Fruit fly (Drosophila melanogaster) whole organism, embryonic: ENCODE data around the gene CG42763.
A peak's percentile ranks its signal among the peaks of the same experiment; 100 is the strongest.

Experiments used
- CG10147 ChIP-seq: fragments of 200-800 bp; sonication (Bioruptor generic); optimal IDR thresholded peaks from 2 replicates; lab custom pipeline; 2019; ENCODE audit warnings: missing biosample characterization, mild to moderate bottlenecking, missing genetic modification characterization, moderate library complexity
- CG10431 ChIP-seq: fragments of 200-800 bp; sonication (Bioruptor generic); optimal IDR thresholded peaks from 3 replicates; lab custom pipeline; 2018; ENCODE audit warnings: missing biosample characterization, mild to moderate bottlenecking, missing genetic modification characterization
- CG11085 ChIP-seq: fragments of 200-800 bp; sonication (Bioruptor generic); IDR thresholded peaks from 2 replicates; pipeline ENCODE4 v1.3.6; 2022; ENCODE audit warnings: missing biosample characterization, missing genetic modification characterization
- CG11093 ChIP-seq: fragments of 200-800 bp; sonication (Bioruptor generic); IDR thresholded peaks from 3 replicates; pipeline ENCODE4 v1.3.6; 2022; ENCODE audit warnings: missing biosample characterization, missing genetic modification characterization
- CG11504 ChIP-seq: fragments of 200-800 bp; sonication (Bioruptor generic); optimal IDR thresholded peaks from 3 replicates; lab custom pipeline; 2019; ENCODE audit warnings: missing biosample characterization, mild to moderate bottlenecking, missing genetic modification characterization, moderate library complexity
- CG11560 ChIP-seq: fragments of 200-800 bp; sonication (Bioruptor generic); IDR thresholded peaks from 3 replicates; pipeline ENCODE4 v1.3.6; 2022; ENCODE audit warnings: missing biosample characterization, missing genetic modification characterization
- CG12219 ChIP-seq: fragments of 200-800 bp; sonication (Bioruptor generic); optimal IDR thresholded peaks from 3 replicates; lab custom pipeline; 2018; ENCODE audit warnings: missing biosample characterization, mild to moderate bottlenecking, missing genetic modification characterization
- CG14965 ChIP-seq: fragments of 200-800 bp; sonication (Bioruptor generic); optimal IDR thresholded peaks from 2 replicates; lab custom pipeline; 2016; ENCODE audit warnings: missing biosample characterization, missing genetic modification characterization, borderline replicate concordance
- CG15514 ChIP-seq: fragments of 200-800 bp; sonication (Bioruptor generic); optimal IDR thresholded peaks from 3 replicates; lab custom pipeline; 2017; ENCODE audit warnings: missing biosample characterization, missing genetic modification characterization, mild to moderate bottlenecking, moderate library complexity, missing genetic modification reagents
- CG15601 ChIP-seq: fragments of 200-800 bp; sonication (Bioruptor generic); optimal IDR thresholded peaks from 3 replicates; lab custom pipeline; 2019; ENCODE audit warnings: missing biosample characterization, mild to moderate bottlenecking, missing genetic modification characterization, moderate library complexity
- CG1602 ChIP-seq: fragments of 200-800 bp; sonication (Bioruptor generic); optimal IDR thresholded peaks from 3 replicates; lab custom pipeline; 2016; ENCODE audit warnings: missing biosample characterization, missing genetic modification characterization
- CG16815 ChIP-seq: fragments of 200-800 bp; sonication (Bioruptor generic); optimal IDR thresholded peaks from 3 replicates; lab custom pipeline; 2017; ENCODE audit warnings: missing biosample characterization, mild to moderate bottlenecking, missing genetic modification characterization
- CG16863 ChIP-seq: fragments of 200-800 bp; sonication (Bioruptor generic); optimal IDR thresholded peaks from 3 replicates; lab custom pipeline; 2016; ENCODE audit warnings: missing biosample characterization, missing genetic modification characterization
- CG17361 ChIP-seq: fragments of 200-800 bp; sonication (Bioruptor generic); IDR thresholded peaks from 3 replicates; pipeline ENCODE4 v1.3.6; 2022; ENCODE audit warnings: missing biosample characterization, missing genetic modification characterization
- CG17829 ChIP-seq: fragments of 200-800 bp; optimal IDR thresholded peaks from 2 replicates; lab custom pipeline; 2019; ENCODE audit warnings: missing biosample characterization, mild to moderate bottlenecking, missing genetic modification characterization, moderate library complexity
- CG2678 ChIP-seq: fragments of 200-800 bp; sonication (Bioruptor generic); optimal IDR thresholded peaks from 3 replicates; lab custom pipeline; 2019; ENCODE audit warnings: missing biosample characterization, mild to moderate bottlenecking, missing genetic modification characterization, moderate library complexity
- CG2889 ChIP-seq: fragments of 200-800 bp; sonication (Bioruptor generic); IDR thresholded peaks from 3 replicates; pipeline ENCODE4 v1.3.6; 2022; ENCODE audit warnings: missing biosample characterization, missing genetic modification characterization
- CG31365 ChIP-seq: fragments of 200-800 bp; sonication (Bioruptor generic); optimal IDR thresholded peaks from 2 replicates; lab custom pipeline; 2018; ENCODE audit warnings: missing biosample characterization, mild to moderate bottlenecking, missing genetic modification characterization
- CG3281 ChIP-seq: fragments of 200-800 bp; sonication (Bioruptor generic); optimal IDR thresholded peaks from 3 replicates; lab custom pipeline; 2017; ENCODE audit warnings: missing biosample characterization, mild to moderate bottlenecking, missing genetic modification characterization
- CG5245 ChIP-seq: fragments of 200-800 bp; sonication (Bioruptor generic); optimal IDR thresholded peaks from 3 replicates; lab custom pipeline; 2016; ENCODE audit warnings: missing biosample characterization, missing genetic modification characterization
- CG6813 ChIP-seq: fragments of 200-800 bp; sonication (Bioruptor generic); optimal IDR thresholded peaks from 2 replicates; lab custom pipeline; 2017; ENCODE audit warnings: missing biosample characterization, missing genetic modification characterization, mild to moderate bottlenecking, moderate library complexity, missing genetic modification reagents
- D ChIP-seq, 2 experiments: fragments of 200-800 bp in 1 of 2; fragments of >200 bp in 1 of 2; sonication (Bioruptor generic) in 1 of 2; optimal IDR thresholded peaks; 2 replicates in 1 of 2; 3 replicates in 1 of 2; lab custom pipeline; 2017; ENCODE audit warnings: mild to moderate bottlenecking in 1 of 2, missing biosample characterization in 1 of 2, missing genetic modification characterization in 1 of 2, missing genetic modification reagents in 1 of 2
- Dref ChIP-seq: fragments of 200-800 bp; sonication (Bioruptor generic); IDR thresholded peaks from 2 replicates; pipeline ENCODE4 v1.3.6; 2022; ENCODE audit warnings: missing biosample characterization, missing genetic modification characterization
- Gug ChIP-seq: fragments of 200-800 bp; sonication (Bioruptor generic); IDR thresholded peaks from 4 replicates; pipeline ENCODE4 v1.3.6; 2022; ENCODE audit warnings: missing biosample characterization, missing genetic modification characterization
- MESR4 ChIP-seq: fragments of 200-800 bp; sonication (Bioruptor generic); optimal IDR thresholded peaks from 2 replicates; lab custom pipeline; 2018; ENCODE audit warnings: missing biosample characterization, mild to moderate bottlenecking, missing genetic modification characterization, moderate library complexity
- Mad ChIP-seq: fragments of 200-800 bp; sonication (Bioruptor generic); optimal IDR thresholded peaks from 2 replicates; lab custom pipeline; 2016; ENCODE audit warnings: missing biosample characterization, missing genetic modification characterization
- NFAT ChIP-seq: fragments of 200-800 bp; sonication (Bioruptor generic); IDR thresholded peaks from 2 replicates; pipeline ENCODE4 v1.3.6; 2022; ENCODE audit warnings: missing biosample characterization, missing genetic modification characterization
- Oli ChIP-seq: fragments of 200-800 bp; sonication (Bioruptor generic); optimal IDR thresholded peaks from 2 replicates; lab custom pipeline; 2018; ENCODE audit warnings: missing biosample characterization, mild to moderate bottlenecking, missing genetic modification characterization, moderate library complexity
- Ptx1 ChIP-seq: fragments of 200-800 bp; sonication (Bioruptor generic); IDR thresholded peaks from 2 replicates; pipeline ENCODE4 v1.3.6; 2022; ENCODE audit warnings: missing biosample characterization, missing genetic modification characterization
- Rfx ChIP-seq: fragments of 200-800 bp; sonication (Bioruptor generic); IDR thresholded peaks from 2 replicates; pipeline ENCODE4 v1.3.6; 2022; ENCODE audit warnings: missing biosample characterization, missing genetic modification characterization
- Sox100B ChIP-seq: fragments of 200-800 bp; sonication (Bioruptor generic); optimal IDR thresholded peaks from 3 replicates; lab custom pipeline; 2018; ENCODE audit warnings: missing biosample characterization, mild to moderate bottlenecking, missing genetic modification characterization
- ab ChIP-seq: fragments of 200-800 bp; sonication (Bioruptor generic); optimal IDR thresholded peaks from 2 replicates; lab custom pipeline; 2016; ENCODE audit warnings: missing biosample characterization, missing genetic modification characterization
- ara ChIP-seq: fragments of 200-800 bp; sonication (Bioruptor generic); IDR thresholded peaks from 2 replicates; pipeline ENCODE4 v1.3.6; 2022; ENCODE audit warnings: missing biosample characterization, missing genetic modification characterization
- cato ChIP-seq: fragments of 200-800 bp; sonication (Bioruptor generic); optimal IDR thresholded peaks from 2 replicates; lab custom pipeline; 2016; ENCODE audit warnings: missing biosample characterization, missing genetic modification characterization, borderline replicate concordance
- corto ChIP-seq: fragments of 200-800 bp; sonication (Bioruptor generic); optimal IDR thresholded peaks from 2 replicates; lab custom pipeline; 2016; ENCODE audit warnings: missing biosample characterization, mild to moderate bottlenecking, missing genetic modification characterization, moderate library complexity
- cwo ChIP-seq: fragments of 200-800 bp; sonication (Bioruptor generic); optimal IDR thresholded peaks from 3 replicates; lab custom pipeline; 2017; ENCODE audit warnings: missing biosample characterization, missing genetic modification characterization, mild to moderate bottlenecking, moderate library complexity, missing genetic modification reagents
- da ChIP-seq: fragments of 200-800 bp; sonication (Bioruptor generic); optimal IDR thresholded peaks from 2 replicates; lab custom pipeline; 2016; ENCODE audit warnings: missing biosample characterization, missing genetic modification characterization
- disco-r ChIP-seq: fragments of 200-800 bp; sonication (Bioruptor generic); optimal IDR thresholded peaks from 2 replicates; lab custom pipeline; 2016; ENCODE audit warnings: missing biosample characterization, missing genetic modification characterization
- dmrt99B ChIP-seq: fragments of 200-800 bp; sonication (Bioruptor generic); optimal IDR thresholded peaks from 2 replicates; lab custom pipeline; 2018; ENCODE audit warnings: missing biosample characterization, mild to moderate bottlenecking, missing genetic modification characterization, moderate library complexity
- ewg ChIP-seq: fragments of 200-800 bp; sonication (Bioruptor generic); optimal IDR thresholded peaks from 3 replicates; lab custom pipeline; 2017; ENCODE audit warnings: mild to moderate bottlenecking, missing biosample characterization, missing genetic modification reagents, missing genetic modification characterization
- fd96Cb ChIP-seq: fragments of 200-800 bp; sonication (Bioruptor generic); optimal IDR thresholded peaks from 2 replicates; lab custom pipeline; 2018; ENCODE audit warnings: missing biosample characterization, mild to moderate bottlenecking, missing genetic modification characterization, moderate library complexity
- gsb ChIP-seq: fragments of 200-800 bp; sonication (Bioruptor generic); IDR thresholded peaks from 2 replicates; pipeline ENCODE4 v1.3.6; 2022; ENCODE audit warnings: missing biosample characterization, missing genetic modification characterization
- gt ChIP-seq: fragments of 200-800 bp; sonication (Bioruptor generic); IDR thresholded peaks from 2 replicates; pipeline ENCODE4 v1.3.6; 2022; ENCODE audit warnings: missing biosample characterization, missing genetic modification characterization
- her ChIP-seq: fragments of 200-800 bp; sonication (Bioruptor generic); optimal IDR thresholded peaks from 2 replicates; lab custom pipeline; 2016; ENCODE audit warnings: missing biosample characterization, missing genetic modification characterization
- pum ChIP-seq: fragments of 200-800 bp; sonication (Bioruptor generic); optimal IDR thresholded peaks from 2 replicates; lab custom pipeline; 2016; ENCODE audit warnings: missing biosample characterization, missing genetic modification characterization
- tgo ChIP-seq: fragments of 200-800 bp; sonication (Bioruptor generic); IDR thresholded peaks from 3 replicates; pipeline ENCODE4 v1.3.6; 2022; ENCODE audit warnings: missing biosample characterization, missing genetic modification characterization
- tx ChIP-seq: fragments of 200-800 bp; sonication (Bioruptor generic); optimal IDR thresholded peaks from 2 replicates; lab custom pipeline; 2016; ENCODE audit warnings: missing biosample characterization, missing genetic modification characterization
- wdn ChIP-seq: fragments of 200-800 bp; sonication (Bioruptor generic); IDR thresholded peaks from 2 replicates; pipeline ENCODE4 v1.3.6; 2022; ENCODE audit warnings: missing biosample characterization, missing genetic modification characterization
- yki ChIP-seq: fragments of >200 bp; optimal IDR thresholded peaks from 3 replicates; lab custom pipeline; 2018
- z ChIP-seq: fragments of 200-800 bp; sonication (Bioruptor generic); IDR thresholded peaks from 3 replicates; pipeline ENCODE4 v1.3.6; 2022; ENCODE audit warnings: missing biosample characterization, missing genetic modification characterization

Gene CG42763

DNA sequence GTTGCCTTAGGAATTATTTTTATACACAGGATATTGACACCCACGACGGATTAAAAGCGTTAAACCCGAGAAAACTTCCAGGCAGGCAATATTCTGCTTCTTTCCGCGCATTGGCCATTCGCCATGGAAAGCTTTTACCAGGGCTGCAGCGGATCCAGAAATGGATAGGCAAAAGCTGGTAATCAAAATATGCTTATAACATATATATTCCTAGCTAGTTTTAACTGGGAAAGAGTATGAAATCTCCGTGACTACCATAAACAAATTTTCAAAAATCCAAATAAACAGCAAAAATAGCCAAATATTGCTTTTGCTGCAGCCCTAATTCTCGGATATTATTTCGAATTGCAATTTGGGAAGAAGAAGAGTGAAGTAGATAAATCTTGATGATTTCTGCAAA is 14.6 kb upstream of the CG42763 start, which contains the start of the genes PAPLA1 and Rbsn-5 (continued):
- TF ChIP-seq da (GFP tag; lab: Kevin White, UChicago) (peak; percentile 86), fd96Cb (peak; percentile 94), CG15514 (GFP tag; lab: Kevin White, UChicago) (peak; percentile 90), MESR4 (GFP tag; lab: Kevin White, UChicago) (peak; percentile 59), Gug (GFP tag; lab: Robert Waterston, UW) (peak; percentile 91), CG31365 (tag; lab: Kevin White, UChicago) (peak; percentile 75), D (optimal IDR thresholded peaks at IDR 0.05; lab: Kevin White, UChicago) (no peak), D (GFP tag; optimal IDR thresholded peaks at IDR 0.05; lab: Kevin White, UChicago) (peak; percentile 83), CG2678 (tag; lab: Kevin White, UChicago) (peak; percentile 95), CG16863 (GFP tag; lab: Kevin White, UChicago) (peak; percentile 93), Dref (GFP tag; lab: Robert Waterston, UW) (0 out of 2 replicates have a peak, but pooled peaks have one; percentile 28), CG3281 (GFP tag; lab: Kevin White, UChicago) (peak; percentile 93), corto (peak; percentile 83), CG11093 (peak; percentile 88), pum (GFP tag; lab: Kevin White, UChicago) (peak; percentile 97), CG17361 (GFP tag; lab: Robert Waterston, UW) (peak; percentile 95), cwo (GFP tag; lab: Kevin White, UChicago) (peak; percentile 80), tx (GFP tag; lab: Kevin White, UChicago) (peak; percentile 95), CG17829 (tag; lab: Kevin White, UChicago) (peak; percentile 93), z (GFP tag; lab: Robert Waterston, UW) (peak; percentile 50; the same call in 1 of the 3 replicates), gsb (GFP tag; lab: Robert Waterston, UW) (peak; percentile 77; the same call in 1 of the 2 replicates), disco-r (GFP tag; lab: Kevin White, UChicago) (peak; percentile 86), CG14965 (GFP tag; lab: Kevin White, UChicago) (peak; percentile 35), gt (GFP tag; lab: Robert Waterston, UW) (peak; percentile 81), CG1602 (GFP tag; lab: Kevin White, UChicago) (peak; percentile 94), ara (peak; percentile 90), CG5245 (peak; percentile 94), Sox100B (GFP tag; lab: Kevin White, UChicago) (peak; percentile 83), NFAT (peak; percentile 90), wdn (GFP tag; lab: Robert Waterston, UW) (peak; percentile 82), CG16815 (GFP tag; lab: Kevin White, UChicago) (peak; percentile 85), Mad (GFP tag; lab: Kevin White, UChicago) (peak; percentile 91), cato (GFP tag; lab: Kevin White, UChicago) (peak; percentile 92), CG15601 (tag; lab: Kevin White, UChicago) (peak; percentile 89), dmrt99B (tag; lab: Kevin White, UChicago) (peak; percentile 91), CG11560 (tag; lab: Robert Waterston, UW) (peak; percentile 79; the same call in 2 of the 3 replicates), ab (peak; percentile 93), CG10431 (GFP tag; lab: Kevin White, UChicago) (peak; percentile 69), Rfx (GFP tag; lab: Robert Waterston, UW) (peak; percentile 96), yki (lab: Kevin White, UChicago) (peak; percentile 45), CG10147 (GFP tag; lab: Kevin White, UChicago) (peak; percentile 92), Ptx1 (GFP tag; lab: Robert Waterston, UW) (peak; percentile 96), her (GFP tag; lab: Kevin White, UChicago) (peak; percentile 92), CG2889 (GFP tag; lab: Robert Waterston, UW) (peak; percentile 93), ewg (GFP tag; lab: Kevin White, UChicago) (peak; percentile 91), CG11504 (tag; lab: Kevin White, UChicago) (peak; percentile 92), Oli (peak; percentile 90), CG11085 (peak; percentile 91), tgo (GFP tag; lab: Robert Waterston, UW) (peak; percentile 92), CG6813 (peak; percentile 80), CG12219 (GFP tag; lab: Kevin White, UChicago) (peak; percentile 86)
